Worm (Caenorhabditis elegans): ENCODE results near the gene daao-1.

Gene daao-1

ce11 chrIV:2601988-2602861, 11.8 kb upstream of the daao-1 start:
- TF ChIP-seq lin-13 (GFP tag; optimal IDR thresholded peaks at IDR 0.05) (peak; percentile 91), snpc-4 (tag; optimal IDR thresholded peaks at IDR 0.05) (peak; percentile 81), nhr-237 (tag; optimal IDR thresholded peaks at IDR 0.05) (no peak), unc-39 (tag; optimal IDR thresholded peaks at IDR 0.05) (no peak), ztf-11 (tag; optimal IDR thresholded peaks at IDR 0.05) (no peak), mbf-1 (tag; optimal IDR thresholded peaks at IDR 0.05) (no peak), ceh-16 (tag; optimal IDR thresholded peaks at IDR 0.05) (no peak), aly-2 (tag; optimal IDR thresholded peaks at IDR 0.05) (no peak), nhr-23 (tag; optimal IDR thresholded peaks at IDR 0.05) (no peak), nhr-25 (tag; optimal IDR thresholded peaks at IDR 0.05) (peak; percentile 99), crh-2 (tag; optimal IDR thresholded peaks at IDR 0.05) (peak; percentile 98), ztf-1 (GFP tag; conservative IDR thresholded peaks at IDR 0.05) (no peak), lin-11 (tag; optimal IDR thresholded peaks at IDR 0.05) (peak; percentile 95), nhr-12 (tag; optimal IDR thresholded peaks at IDR 0.05) (peak; percentile 42), ZK546.5 (tag; optimal IDR thresholded peaks at IDR 0.05) (no peak), unc-62 (GFP tag; optimal IDR thresholded peaks at IDR 0.05) (peak; percentile 86), nhr-129 (tag; optimal IDR thresholded peaks at IDR 0.05) (peak; percentile 99), blmp-1 (tag; optimal IDR thresholded peaks at IDR 0.05; ENCODE audit: insufficient read depth) (peak; percentile 83), sem-4 (tag; optimal IDR thresholded peaks at IDR 0.05) (peak; percentile 93), peb-1 (tag; optimal IDR thresholded peaks at IDR 0.05) (no peak), mab-5 (tag; optimal IDR thresholded peaks at IDR 0.05) (peak; percentile 84), sma-3 (GFP tag; optimal IDR thresholded peaks at IDR 0.05) (peak; percentile 99), nhr-10 (tag; optimal IDR thresholded peaks at IDR 0.05) (peak; percentile 88), egl-27 (tag; optimal IDR thresholded peaks at IDR 0.05) (peak; percentile 96), mdl-1 (tag; optimal IDR thresholded peaks at IDR 0.05) (peak; percentile 81 to 95), ztf-4 (tag; optimal IDR thresholded peaks at IDR 0.05) (peak; percentile 98), dmd-4 (tag; optimal IDR thresholded peaks at IDR 0.05) (no peak), nhr-6 (tag; optimal IDR thresholded peaks at IDR 0.05) (peak; percentile 96), elt-3 (tag; optimal IDR thresholded peaks at IDR 0.05) (no peak), ama-1 (optimal IDR thresholded peaks at IDR 0.05) (peak; percentile 90), skn-1 (tag; optimal IDR thresholded peaks at IDR 0.05) (peak; percentile 62), lin-39 (tag; optimal IDR thresholded peaks at IDR 0.05) (no peak), lsy-2 (tag; optimal IDR thresholded peaks at IDR 0.05) (peak; percentile 85 to 96), C34F6.9 (tag; optimal IDR thresholded peaks at IDR 0.05) (peak; percentile 99), zag-1 (tag; optimal IDR thresholded peaks at IDR 0.05) (peak; percentile 14), sma-9 (GFP tag; optimal IDR thresholded peaks at IDR 0.05) (peak; percentile 99), sma-9 (tag; optimal IDR thresholded peaks at IDR 0.05) (no peak), Y55F3AM.14 (GFP tag; optimal IDR thresholded peaks at IDR 0.05) (peak; percentile 87), fos-1 (tag; optimal IDR thresholded peaks at IDR 0.05) (peak; percentile 96), F13H6.1 (tag; optimal IDR thresholded peaks at IDR 0.05) (peak; percentile 95), gmeb-1 (tag; optimal IDR thresholded peaks at IDR 0.05) (peak; percentile 95), nhr-77 (tag; optimal IDR thresholded peaks at IDR 0.05) (peak; percentile 37), ceh-82 (tag; optimal IDR thresholded peaks at IDR 0.05) (peak; percentile 29), nhr-21 (tag; optimal IDR thresholded peaks at IDR 0.05) (peak; percentile 99), R02D3.7 (tag; optimal IDR thresholded peaks at IDR 0.05) (peak; percentile 29), alr-1 (tag; optimal IDR thresholded peaks at IDR 0.05) (no peak), unc-55 (GFP tag; optimal IDR thresholded peaks at IDR 0.05) (peak; percentile 79)

Data from whole organism, L2 larva.